Worm (Caenorhabditis elegans) whole organism, midembryonic: Measurements from ENCODE around the gene rpn-6.1.

Experiments
- T22C8.4 ChIP-seq: fragments of 200-800 bp; sonication (Bioruptor generic); IDR thresholded peaks from 2 replicates; pipeline ENCODE4 v1.3.6; 2022; ENCODE audit warnings: missing genetic modification characterization, missing compliant biosample characterization
- cog-1 ChIP-seq: sonication (generic microtip); optimal IDR thresholded peaks from 2 replicates; lab custom pipeline; 2016; ENCODE audit warnings: missing genetic modification characterization, missing compliant biosample characterization
- flt-1 ChIP-seq: fragments of 200-800 bp; sonication (Bioruptor generic); IDR thresholded peaks from 2 replicates; pipeline ENCODE4 v1.3.6; 2022; ENCODE audit warnings: missing genetic modification characterization, missing compliant biosample characterization
- klf-2 ChIP-seq: fragments of 200-800 bp; sonication (Bioruptor generic); conservative IDR thresholded peaks from 2 replicates; pipeline ENCODE4 v1.3.6; 2022; ENCODE audit warnings: missing genetic modification reagents, missing genetic modification characterization, missing compliant biosample characterization
- med-1 ChIP-seq: sonication (generic microtip); optimal IDR thresholded peaks from 2 replicates; lab custom pipeline; 2017; ENCODE audit warnings: missing genetic modification characterization, mild to moderate bottlenecking, missing compliant biosample characterization, antibody characterized with exemption, missing genetic modification reagents; ENCODE audit not compliant: insufficient read depth
- ref-1 ChIP-seq: fragments of 200-800 bp; sonication (Bioruptor generic); conservative IDR thresholded peaks from 2 replicates; pipeline ENCODE4 v1.3.6; 2022; ENCODE audit warnings: missing genetic modification reagents, missing genetic modification characterization, missing compliant biosample characterization
- ztf-23 ChIP-seq: fragments of 200-800 bp; sonication (Bioruptor generic); IDR thresholded peaks from 2 replicates; pipeline ENCODE4 v1.3.6; 2022; ENCODE audit warnings: missing genetic modification reagents, missing genetic modification characterization, missing compliant biosample characterization
- ztf-29 ChIP-seq: fragments of 200-800 bp; sonication (Bioruptor generic); IDR thresholded peaks from 2 replicates; pipeline ENCODE4 v1.3.6; 2022; ENCODE audit warnings: missing genetic modification reagents, missing genetic modification characterization, missing compliant biosample characterization

DNA sequence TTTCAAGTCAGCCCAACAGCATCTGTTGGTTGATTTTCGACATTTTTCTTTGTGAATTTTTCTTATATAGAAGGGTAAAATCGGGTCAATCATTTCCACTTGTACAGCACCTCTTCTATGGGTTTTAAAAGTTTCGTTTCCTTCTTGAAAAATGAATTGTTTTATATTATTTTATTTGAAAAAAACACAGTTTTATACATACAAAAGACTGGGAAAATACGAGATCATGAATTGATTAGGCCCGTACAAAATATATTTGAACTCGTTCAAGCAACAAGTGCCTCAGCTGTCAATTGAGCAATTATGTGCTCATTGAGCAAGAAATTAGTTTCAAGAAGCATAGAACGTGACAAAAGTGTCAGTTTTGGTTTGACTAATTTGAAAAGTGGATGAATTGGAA is 40.3 kb upstream of the rpn-6.1 start:
- TF ChIP-seq flt-1 (GFP tag; lab: Robert Waterston, UW) (no peak), T22C8.4 (GFP tag; lab: Robert Waterston, UW) (no peak), med-1 (no peak), ztf-23 (no peak), ztf-29 (GFP tag; lab: Robert Waterston, UW) (no peak), cog-1 (no peak), klf-2 (GFP tag; lab: Robert Waterston, UW) (no peak), ref-1 (GFP tag; lab: Robert Waterston, UW) (no peak)
